Worm (Caenorhabditis elegans): ENCODE measurements around the gene gpc-1.

DNA sequence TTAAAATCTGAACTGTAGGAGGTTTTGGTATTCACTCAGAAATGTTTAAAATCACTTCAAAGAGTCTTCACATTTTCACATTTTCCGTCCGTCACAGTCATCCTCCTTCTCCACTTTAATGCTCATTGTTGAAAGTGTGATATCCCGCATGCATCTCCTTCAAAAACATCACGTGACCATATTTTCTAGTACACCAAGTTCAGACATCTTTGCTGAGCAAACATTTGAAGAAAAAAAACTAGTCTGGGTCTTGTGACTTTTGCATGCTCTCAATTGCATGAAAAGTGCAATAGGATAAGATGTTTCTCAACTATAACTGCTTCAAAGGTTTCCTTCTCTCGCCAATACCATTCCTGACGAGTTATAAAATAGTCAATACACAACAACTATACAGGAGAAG, 29.4 kb upstream of the gpc-1 start:
- TF ChIP-seq ama-1 (optimal IDR thresholded peaks at IDR 0.05) (no peak), scrt-1 (GFP tag; IDR thresholded peaks at IDR 0.05) (no peak)

Measured in whole organism, early embryonic.